Fruit fly (Drosophila melanogaster) whole organism, wandering third instar larva: ENCODE results near the gene CG3061.

ENCODE experiments used
- Abd-B ChIP-seq: fragments of >200 bp; optimal IDR thresholded peaks from 2 replicates; lab custom pipeline; 2017; ENCODE audit warnings: missing biosample characterization, missing genetic modification characterization
- CG32264 ChIP-seq: fragments of 200-800 bp; sonication (Bioruptor generic); optimal IDR thresholded peaks from 2 replicates; lab custom pipeline; 2016; ENCODE audit warnings: missing biosample characterization, missing genetic modification characterization
- CG9705 ChIP-seq: fragments of 200-800 bp; sonication (Bioruptor generic); optimal IDR thresholded peaks from 2 replicates; lab custom pipeline; 2018; ENCODE audit warnings: missing biosample characterization, mild to moderate bottlenecking, missing genetic modification characterization
- CrebA ChIP-seq: fragments of 200-800 bp; sonication (Bioruptor generic); optimal IDR thresholded peaks from 2 replicates; lab custom pipeline; 2016; ENCODE audit warnings: missing biosample characterization, mild to moderate bottlenecking, missing genetic modification characterization, borderline replicate concordance
- Dfd ChIP-seq: fragments of >200 bp; optimal IDR thresholded peaks from 2 replicates; lab custom pipeline; 2017; ENCODE audit warnings: missing biosample characterization, missing genetic modification characterization
- Dif ChIP-seq: fragments of 200-275, 200-300 bp; sonication (Bioruptor generic); optimal IDR thresholded peaks from 2 replicates; lab custom pipeline; 2018; ENCODE audit warnings: missing biosample characterization, missing genetic modification characterization; ENCODE audit not compliant: partially characterized antibody
- GATAd ChIP-seq: sonication (Bioruptor generic); optimal IDR thresholded peaks from 2 replicates; lab custom pipeline; 2016; ENCODE audit warnings: missing biosample characterization, missing genetic modification characterization
- HLH106 ChIP-seq: fragments of 200-800 bp; optimal IDR thresholded peaks from 3 replicates; lab custom pipeline; 2019; ENCODE audit warnings: missing biosample characterization, mild to moderate bottlenecking, missing genetic modification characterization, moderate library complexity
- Hnf4 ChIP-seq: fragments of 200-800 bp; sonication (Bioruptor generic); optimal IDR thresholded peaks from 2 replicates; lab custom pipeline; 2016; ENCODE audit warnings: missing biosample characterization, mild to moderate bottlenecking, missing genetic modification characterization
- Hr78 ChIP-seq: fragments of >200 bp; optimal IDR thresholded peaks from 2 replicates; lab custom pipeline; 2017; ENCODE audit warnings: missing biosample characterization, missing genetic modification characterization
- Hr83 ChIP-seq: fragments of 200-300 bp; sonication (Bioruptor generic); optimal IDR thresholded peaks from 2 replicates; lab custom pipeline; 2016; ENCODE audit warnings: missing biosample characterization, mild to moderate bottlenecking, missing genetic modification characterization, moderate library complexity; ENCODE audit not compliant: poor library complexity, severe bottlenecking
- Jra ChIP-seq: sonication (Bioruptor generic); optimal IDR thresholded peaks from 2 replicates; lab custom pipeline; 2016; ENCODE audit warnings: missing biosample characterization, missing genetic modification characterization
- Mio ChIP-seq: sonication (Bioruptor generic); optimal IDR thresholded peaks from 2 replicates; lab custom pipeline; 2016; ENCODE audit warnings: missing biosample characterization, missing genetic modification characterization
- Myc ChIP-seq: fragments of >200 bp; optimal IDR thresholded peaks from 2 replicates; lab custom pipeline; 2017
- N ChIP-seq: fragments of >200 bp; optimal IDR thresholded peaks from 2 replicates; lab custom pipeline; 2018; ENCODE audit warnings: missing biosample characterization, missing external identifiers, missing genetic modification characterization
- OdsH ChIP-seq: fragments of 200-800 bp; sonication (Bioruptor generic); optimal IDR thresholded peaks from 2 replicates; lab custom pipeline; 2016; ENCODE audit warnings: missing biosample characterization, mild to moderate bottlenecking, missing genetic modification characterization
- Rel ChIP-seq, 2 experiments: fragments of 200-800 bp; sonication (Bioruptor generic) in 1 of 2; optimal IDR thresholded peaks; 2 replicates in 1 of 2; 3 replicates in 1 of 2; lab custom pipeline; 2016 to 2019; ENCODE audit warnings: mild to moderate bottlenecking in 2 of 2, missing biosample characterization in 2 of 2, missing genetic modification characterization in 2 of 2, moderate library complexity in 1 of 2
- Sp1 ChIP-seq: fragments of 200-800 bp; sonication (Bioruptor generic); optimal IDR thresholded peaks from 3 replicates; lab custom pipeline; 2019; ENCODE audit warnings: missing biosample characterization, mild to moderate bottlenecking, missing genetic modification characterization, moderate library complexity
- Vsx2 ChIP-seq: fragments of 200-300, 225-300 bp; sonication (Bioruptor generic); optimal IDR thresholded peaks from 2 replicates; lab custom pipeline; 2018; ENCODE audit warnings: missing biosample characterization, missing genetic modification characterization; ENCODE audit not compliant: partially characterized antibody
- br ChIP-seq: fragments of 200-800 bp; sonication (Bioruptor generic); optimal IDR thresholded peaks from 2 replicates; lab custom pipeline; 2016; ENCODE audit warnings: missing biosample characterization, missing genetic modification characterization
- brk ChIP-seq: fragments of 200-800 bp; sonication (Bioruptor generic); optimal IDR thresholded peaks from 2 replicates; lab custom pipeline; 2016; ENCODE audit warnings: missing biosample characterization, mild to moderate bottlenecking, missing genetic modification characterization
- dl ChIP-seq, 2 experiments: fragments of 175-275, 200-275 bp in 1 of 2; fragments of 200-275 bp in 1 of 2; sonication (Bioruptor generic); optimal IDR thresholded peaks; lab custom pipeline; 2018; ENCODE audit warnings: mild to moderate bottlenecking in 2 of 2, missing biosample characterization in 2 of 2, missing genetic modification characterization in 2 of 2, moderate library complexity in 2 of 2; ENCODE audit not compliant: partially characterized antibody in 2 of 2, insufficient read depth in 1 of 2
- dmrt93B ChIP-seq: fragments of 200-800 bp; sonication (Bioruptor generic); optimal IDR thresholded peaks from 2 replicates; lab custom pipeline; 2018; ENCODE audit warnings: missing biosample characterization, mild to moderate bottlenecking, missing genetic modification characterization
- dsf ChIP-seq: sonication (Bioruptor generic); optimal IDR thresholded peaks from 2 replicates; lab custom pipeline; 2016; ENCODE audit warnings: missing biosample characterization, missing genetic modification characterization, borderline replicate concordance
- ey ChIP-seq: fragments of 200-800 bp; sonication (Bioruptor generic); optimal IDR thresholded peaks from 2 replicates; lab custom pipeline; 2016; ENCODE audit warnings: missing biosample characterization, missing genetic modification characterization
- foxo ChIP-seq, 2 experiments: fragments of 200-800 bp; sonication (Bioruptor generic); optimal IDR thresholded peaks; 2 replicates in 1 of 2; 3 replicates in 1 of 2; lab custom pipeline; 2016 to 2017; ENCODE audit warnings: missing biosample characterization in 2 of 2, missing genetic modification characterization in 2 of 2
- fru ChIP-seq: fragments of 200-800 bp; sonication (Bioruptor generic); optimal IDR thresholded peaks from 3 replicates; lab custom pipeline; 2016; ENCODE audit warnings: missing biosample characterization, mild to moderate bottlenecking, missing genetic modification characterization
- h ChIP-seq: fragments of 200-800 bp; sonication (Bioruptor generic); optimal IDR thresholded peaks from 3 replicates; lab custom pipeline; 2016; ENCODE audit warnings: missing biosample characterization, mild to moderate bottlenecking, missing genetic modification characterization
- jim ChIP-seq: fragments of 175-275, 200-325 bp; sonication (Bioruptor generic); optimal IDR thresholded peaks from 2 replicates; lab custom pipeline; 2016; ENCODE audit warnings: missing biosample characterization, mild to moderate bottlenecking, missing genetic modification characterization
- lola ChIP-seq: fragments of >200 bp; optimal IDR thresholded peaks from 2 replicates; lab custom pipeline; 2017; ENCODE audit warnings: missing biosample characterization, missing genetic modification characterization
- pan ChIP-seq: fragments of >200 bp; optimal IDR thresholded peaks from 2 replicates; lab custom pipeline; 2017
- psq ChIP-seq: fragments of 200-800 bp; sonication (Bioruptor generic); optimal IDR thresholded peaks from 3 replicates; lab custom pipeline; 2017; ENCODE audit warnings: missing biosample characterization, mild to moderate bottlenecking, missing genetic modification characterization, moderate library complexity
- rgr ChIP-seq: fragments of 200-800 bp; sonication (Bioruptor generic); optimal IDR thresholded peaks from 3 replicates; lab custom pipeline; 2016; ENCODE audit warnings: missing biosample characterization, mild to moderate bottlenecking, missing genetic modification characterization
- sage ChIP-seq: fragments of 200-800 bp; sonication (Bioruptor generic); optimal IDR thresholded peaks from 2 replicates; lab custom pipeline; 2016; ENCODE audit warnings: missing biosample characterization, mild to moderate bottlenecking, missing genetic modification characterization
- sv ChIP-seq: fragments of 200-800 bp; sonication (Bioruptor generic); optimal IDR thresholded peaks from 3 replicates; lab custom pipeline; 2016; ENCODE audit warnings: missing biosample characterization, missing genetic modification characterization
- tai ChIP-seq: sonication (Bioruptor generic); optimal IDR thresholded peaks from 2 replicates; lab custom pipeline; 2016; ENCODE audit warnings: missing biosample characterization, missing genetic modification characterization
- usp ChIP-seq: fragments of >200 bp; optimal IDR thresholded peaks from 2 replicates; lab custom pipeline; 2017; ENCODE audit warnings: missing biosample characterization, missing genetic modification characterization
- woc ChIP-seq: sonication (Bioruptor generic); optimal IDR thresholded peaks from 2 replicates; lab custom pipeline; 2016; ENCODE audit warnings: missing biosample characterization, mild to moderate bottlenecking, missing genetic modification characterization

The CG3061 gene

dm6 chr3R:14031531-14032414, at the start of gene CG3061, which contains the start of gene rdx:
Gene CG3061, plus strand, starts transcription at chr3R:14032371.
Gene rdx, minus strand, starts transcription at chr3R:14032057.
- peak; percentile 50 for TF ChIP-seq Sp1 (GFP tag; lab: Kevin White, UChicago)
- no peak for TF ChIP-seq Hr78
- TF ChIP-seq Myc (lab: Kevin White, UChicago): peak; percentile 95
- peak in 1 of 2 experiments; percentile 50 for TF ChIP-seq foxo (GFP tag; optimal IDR thresholded peaks at IDR 0.05; lab: Kevin White, UChicago)
- peak; percentile 71 for TF ChIP-seq dmrt93B (GFP tag; lab: Kevin White, UChicago)
- peak; percentile 46 for TF ChIP-seq Hnf4 (GFP tag; lab: Kevin White, UChicago)
- TF ChIP-seq woc (GFP tag; lab: Kevin White, UChicago): peak; percentile 58
- no peak for TF ChIP-seq Hr83
- peak; percentile 60 for TF ChIP-seq Dfd (GFP tag; lab: Kevin White, UChicago)
- peak; percentile 82 for TF ChIP-seq HLH106 (tag; lab: Kevin White, UChicago)
- peak; percentile 23 for TF ChIP-seq h (GFP tag; lab: Kevin White, UChicago)
- no peak for TF ChIP-seq brk
- peak; percentile 28 for TF ChIP-seq sage (GFP tag; lab: Kevin White, UChicago)
- no peak for TF ChIP-seq Rel (GFP tag; optimal IDR thresholded peaks at IDR 0.05; lab: Kevin White, UChicago)
- TF ChIP-seq Rel (tag; optimal IDR thresholded peaks at IDR 0.05; lab: Kevin White, UChicago): peak; percentile 15
- peak; percentile 37 for TF ChIP-seq CG9705 (GFP tag; lab: Kevin White, UChicago)
- TF ChIP-seq N (GFP tag; lab: Kevin White, UChicago): peak; percentile 59
- peak; percentile 55 for TF ChIP-seq psq (GFP tag; lab: Kevin White, UChicago)
- TF ChIP-seq rgr (GFP tag; lab: Kevin White, UChicago): peak; percentile 29
- TF ChIP-seq usp (GFP tag; lab: Kevin White, UChicago): no peak

- TF ChIP-seq CrebA (peak; percentile 84), br (peak; percentile 96), dsf (GFP tag; lab: Kevin White, UChicago) (peak; percentile 71), HLH106 (tag; lab: Kevin White, UChicago) (peak; percentile 93), sv (GFP tag; lab: Kevin White, UChicago) (peak; percentile 61), jim (GFP tag; lab: Kevin White, UChicago) (no peak), foxo (GFP tag; optimal IDR thresholded peaks at IDR 0.05; lab: Kevin White, UChicago) (peak; percentile 69 to 97), Rel (GFP tag; optimal IDR thresholded peaks at IDR 0.05; lab: Kevin White, UChicago) (no peak), Rel (tag; optimal IDR thresholded peaks at IDR 0.05; lab: Kevin White, UChicago) (peak; percentile 77), Hnf4 (GFP tag; lab: Kevin White, UChicago) (peak; percentile 82), Hr78 (no peak), Dfd (GFP tag; lab: Kevin White, UChicago) (no peak), Mio (peak; percentile 47), sage (GFP tag; lab: Kevin White, UChicago) (peak; percentile 75), Myc (lab: Kevin White, UChicago) (no peak), rgr (GFP tag; lab: Kevin White, UChicago) (peak; percentile 96), Abd-B (GFP tag; lab: Kevin White, UChicago) (no peak), OdsH (GFP tag; lab: Kevin White, UChicago) (peak; percentile 96), Jra (peak; percentile 81), tai (GFP tag; lab: Kevin White, UChicago) (peak; percentile 84), h (GFP tag; lab: Kevin White, UChicago) (peak; percentile 97), pan (lab: Kevin White, UChicago) (peak; percentile 86), lola (no peak), usp (GFP tag; lab: Kevin White, UChicago) (no peak), Hr83 (peak; percentile 13), CG9705 (GFP tag; lab: Kevin White, UChicago) (peak; percentile 68), ey (GFP tag; lab: Kevin White, UChicago) (peak; percentile 97), dmrt93B (GFP tag; lab: Kevin White, UChicago) (peak; percentile 90), Vsx2 (GFP tag; lab: Kevin White, UChicago) (peak; percentile 95), N (GFP tag; lab: Kevin White, UChicago) (no peak), brk (peak; percentile 63), fru (GFP tag; lab: Kevin White, UChicago) (peak; percentile 98), Sp1 (GFP tag; lab: Kevin White, UChicago) (peak; percentile 92), dl (GFP tag; optimal IDR thresholded peaks at IDR 0.05; lab: Kevin White, UChicago; ENCODE audit: insufficient read depth in 1 of 2, partially characterized antibody in 2 of 2) (peak; percentile 86 to 97), CG32264 (GFP tag; lab: Kevin White, UChicago) (peak; percentile 76), psq (GFP tag; lab: Kevin White, UChicago) (peak; percentile 93), GATAd (GFP tag; lab: Kevin White, UChicago) (no peak), woc (GFP tag; lab: Kevin White, UChicago) (peak; percentile 99), Dif (GFP tag; lab: Kevin White, UChicago) (peak; percentile 97)
Observed at dm6 chr3R:13983272-13984032, 48.7 kb upstream of the CG3061 start.
